Fruit fly (Drosophila melanogaster) whole organism: ENCODE results near the gene pasi2.

Experiments used
- Dll ChIP-seq: fragments of >200 bp; optimal IDR thresholded peaks from 2 replicates; lab custom pipeline; 2017
- psq ChIP-seq: fragments of >200 bp; optimal IDR thresholded peaks from 2 replicates; lab custom pipeline; 2017
- usp ChIP-seq: fragments of >200 bp; optimal IDR thresholded peaks from 2 replicates; lab custom pipeline; 2017; ENCODE audit warnings: missing biosample characterization, missing genetic modification characterization, mixed read lengths

dm6 chr3R:9343022-9343587 lies 8.1 kb downstream of the pasi2 start:
- TF ChIP-seq Dll (lab: Kevin White, UChicago): no peak
- no peak for TF ChIP-seq usp (GFP tag; lab: Kevin White, UChicago)
- no peak for TF ChIP-seq psq
